Worm (Caenorhabditis elegans) whole organism, L4 larva: ENCODE data around the gene Y46G5A.38.

Source experiments
- F10B5.3 ChIP-seq: sonication (generic microtip); optimal IDR thresholded peaks from 2 replicates; lab custom pipeline; 2016; ENCODE audit warnings: mild to moderate bottlenecking, missing genetic modification characterization, missing compliant biosample characterization
- F37D6.2 ChIP-seq: sonication (generic microtip); optimal IDR thresholded peaks from 2 replicates; lab custom pipeline; 2016; ENCODE audit warnings: mild to moderate bottlenecking, missing genetic modification characterization, missing compliant biosample characterization
- F44E2.7 ChIP-seq: fragments of 200-800 bp; sonication (Bioruptor generic); IDR thresholded peaks from 2 replicates; pipeline ENCODE4 v2.1.2; 2022; ENCODE audit warnings: missing genetic modification characterization, missing compliant biosample characterization
- R02D3.7 ChIP-seq: fragments of 150-350 bp; sonication (generic microtip); optimal IDR thresholded peaks from 3 replicates; lab custom pipeline; 2014; ENCODE audit warnings: missing biosample characterization, missing genetic modification characterization
- T26A8.4 ChIP-seq: fragments of 200-800 bp; sonication (Bioruptor generic); IDR thresholded peaks from 2 replicates; pipeline ENCODE4 v1.3.6; 2022; ENCODE audit warnings: missing genetic modification characterization, missing compliant biosample characterization
- Y105C5A.15 ChIP-seq: fragments of 200-800 bp; sonication (Bioruptor generic); IDR thresholded peaks from 2 replicates; pipeline ENCODE4 v1.3.6; 2022; ENCODE audit warnings: missing genetic modification characterization, missing compliant biosample characterization
- Y48G9A.11 ChIP-seq: fragments of 200-800 bp; sonication (Bioruptor generic); IDR thresholded peaks from 2 replicates; pipeline ENCODE4 v1.3.6; 2022; ENCODE audit warnings: missing genetic modification reagents, missing genetic modification characterization, missing compliant biosample characterization
- Y5F2A.4 ChIP-seq: fragments of 200-800 bp; sonication (Bioruptor generic); optimal IDR thresholded peaks from 2 replicates; lab custom pipeline; 2018; ENCODE audit warnings: mild to moderate bottlenecking, missing genetic modification characterization, missing compliant biosample characterization
- Y75B8A.6 ChIP-seq: fragments of 200-800 bp; sonication (Bioruptor generic); IDR thresholded peaks from 2 replicates; pipeline ENCODE4 v1.3.6; 2022; ENCODE audit warnings: missing genetic modification reagents, missing genetic modification characterization, missing compliant biosample characterization
- aha-1 ChIP-seq: fragments of 150-350 bp; peaks from one replicate; lab custom pipeline; 2014; ENCODE audit warnings: missing biosample characterization, missing genetic modification characterization
- arid-1 ChIP-seq: fragments of 200-800 bp; sonication (Bioruptor generic); conservative IDR thresholded peaks from 2 replicates; pipeline ENCODE4 v1.3.6; 2022; ENCODE audit warnings: missing genetic modification reagents, missing genetic modification characterization, missing compliant biosample characterization
- ceh-62 ChIP-seq: sonication (generic microtip); optimal IDR thresholded peaks from 2 replicates; lab custom pipeline; 2017; ENCODE audit warnings: missing biosample characterization, missing genetic modification characterization
- ces-1 ChIP-seq: fragments of 150-350 bp; sonication (generic microtip); optimal IDR thresholded peaks from 4 replicates; lab custom pipeline; 2014; ENCODE audit warnings: missing biosample characterization, missing genetic modification reagents, missing genetic modification characterization
- dmd-9 ChIP-seq: fragments of 200-800 bp; sonication (Bioruptor generic); IDR thresholded peaks from 2 replicates; pipeline ENCODE4 v1.3.6; 2022; ENCODE audit warnings: missing genetic modification reagents, missing genetic modification characterization, missing compliant biosample characterization
- dpl-1 ChIP-seq: fragments of 150-350 bp; optimal IDR thresholded peaks from 2 replicates; lab custom pipeline; 2014; ENCODE audit warnings: missing biosample characterization, missing genetic modification reagents, missing genetic modification characterization
- egl-43 ChIP-seq: fragments of 200-800 bp; sonication (Bioruptor generic); IDR thresholded peaks from 2 replicates; pipeline ENCODE4 v1.3.6; 2022; ENCODE audit warnings: missing genetic modification reagents, missing genetic modification characterization, missing compliant biosample characterization
- gei-8 ChIP-seq: fragments of 200-800 bp; sonication (Bioruptor generic); optimal IDR thresholded peaks from 2 replicates; lab custom pipeline; 2018; ENCODE audit warnings: mild to moderate bottlenecking, missing genetic modification characterization, missing compliant biosample characterization
- hlh-11 ChIP-seq: fragments of 200-800 bp; sonication (Bioruptor generic); optimal IDR thresholded peaks from 2 replicates; lab custom pipeline; 2018; ENCODE audit warnings: mild to moderate bottlenecking, missing genetic modification characterization, missing compliant biosample characterization
- hlh-30 ChIP-seq: sonication (generic microtip); optimal IDR thresholded peaks from 2 replicates; lab custom pipeline; 2017; ENCODE audit warnings: antibody characterized with exemption, mild to moderate bottlenecking, missing genetic modification characterization, missing compliant biosample characterization; ENCODE audit not compliant: insufficient read depth
- jun-1 ChIP-seq: fragments of 150-350 bp; optimal IDR thresholded peaks from 2 replicates; lab custom pipeline; 2014; ENCODE audit warnings: missing biosample characterization, missing genetic modification reagents, missing genetic modification characterization
- lin-1 ChIP-seq: fragments of 200-800 bp; sonication (Bioruptor generic); IDR thresholded peaks from 2 replicates; pipeline ENCODE4 v1.3.6; 2022; ENCODE audit warnings: missing genetic modification reagents, missing genetic modification characterization, missing compliant biosample characterization
- lin-13 ChIP-seq: fragments of 150-350 bp; optimal IDR thresholded peaks from 2 replicates; lab custom pipeline; 2014; ENCODE audit warnings: missing biosample characterization, missing genetic modification reagents, missing genetic modification characterization
- lin-38 ChIP-seq: fragments of 200-800 bp; sonication (Bioruptor generic); IDR thresholded peaks from 2 replicates; pipeline ENCODE4 v1.3.6; 2022; ENCODE audit warnings: missing genetic modification reagents, missing genetic modification characterization, missing compliant biosample characterization
- lin-39 ChIP-seq: fragments of 150-350 bp; optimal IDR thresholded peaks from 2 replicates; lab custom pipeline; 2014; ENCODE audit warnings: missing biosample characterization, missing genetic modification reagents, missing genetic modification characterization
- lir-3 ChIP-seq: sonication (generic microtip); optimal IDR thresholded peaks from 2 replicates; lab custom pipeline; 2016; ENCODE audit warnings: mild to moderate bottlenecking, missing genetic modification characterization, missing compliant biosample characterization
- lsy-2 ChIP-seq, 2 experiments: fragments of 150-350 bp in 1 of 2; sonication (generic microtip) in 1 of 2; optimal IDR thresholded peaks; 2 replicates each; lab custom pipeline; 2014 to 2017; ENCODE audit warnings: missing biosample characterization in 2 of 2, missing genetic modification characterization in 2 of 2
- mes-2 ChIP-seq: sonication (generic microtip); optimal IDR thresholded peaks from 2 replicates; lab custom pipeline; 2016; ENCODE audit warnings: missing genotype, mild to moderate bottlenecking, missing genetic modification characterization, missing compliant biosample characterization; ENCODE audit not compliant: poor library complexity, severe bottlenecking
- mxl-2 ChIP-seq: fragments of 200-800 bp; sonication (Bioruptor generic); conservative IDR thresholded peaks from 2 replicates; pipeline ENCODE4 v1.3.6; 2022; ENCODE audit warnings: missing genetic modification reagents, missing genetic modification characterization, missing compliant biosample characterization
- mxl-3 ChIP-seq: fragments of 200-800 bp; sonication (Bioruptor generic); optimal IDR thresholded peaks from 2 replicates; lab custom pipeline; 2018; ENCODE audit warnings: mild to moderate bottlenecking, missing genetic modification characterization, missing compliant biosample characterization
- nhr-10 ChIP-seq: fragments of 150-350 bp; optimal IDR thresholded peaks from 2 replicates; lab custom pipeline; 2014; ENCODE audit warnings: missing biosample characterization, missing genetic modification characterization
- nhr-102 ChIP-seq: sonication (generic microtip); optimal IDR thresholded peaks from 2 replicates; lab custom pipeline; 2016; ENCODE audit warnings: mild to moderate bottlenecking, missing genetic modification characterization, moderate library complexity, missing compliant biosample characterization
- nhr-111 ChIP-seq: fragments of 200-800 bp; sonication (Bioruptor generic); optimal IDR thresholded peaks from 2 replicates; lab custom pipeline; 2018; ENCODE audit warnings: mild to moderate bottlenecking, missing genetic modification characterization, missing compliant biosample characterization
- nhr-42 ChIP-seq: fragments of 200-800 bp; sonication (Bioruptor generic); IDR thresholded peaks from 2 replicates; pipeline ENCODE4 v1.3.6; 2022; ENCODE audit warnings: missing genetic modification characterization, missing compliant biosample characterization
- nhr-48 ChIP-seq: sonication (generic microtip); optimal IDR thresholded peaks from 2 replicates; lab custom pipeline; 2016; ENCODE audit warnings: mild to moderate bottlenecking, missing genetic modification characterization, missing compliant biosample characterization
- nhr-77 ChIP-seq: fragments of 150-350 bp; optimal IDR thresholded peaks from 2 replicates; lab custom pipeline; 2014; ENCODE audit warnings: missing biosample characterization, missing genetic modification characterization
- php-3 ChIP-seq: fragments of 200-800 bp; sonication (Bioruptor generic); IDR thresholded peaks from 2 replicates; pipeline ENCODE4 v1.3.6; 2022; ENCODE audit warnings: missing genetic modification reagents, missing genetic modification characterization, missing compliant biosample characterization
- pqm-1 ChIP-seq: sonication (generic microtip); optimal IDR thresholded peaks from 2 replicates; lab custom pipeline; 2017; ENCODE audit warnings: missing biosample characterization, missing genetic modification characterization
- set-16 ChIP-seq: fragments of 200-800 bp; sonication (Bioruptor generic); IDR thresholded peaks from 2 replicates; pipeline ENCODE4 v1.3.6; 2022; ENCODE audit warnings: missing genetic modification reagents, missing genetic modification characterization, missing compliant biosample characterization
- snpc-1.2 ChIP-seq: fragments of 200-800 bp; sonication (Bioruptor generic); IDR thresholded peaks from 2 replicates; pipeline ENCODE4 v1.3.6; 2022; ENCODE audit warnings: missing genetic modification reagents, missing genetic modification characterization, missing compliant biosample characterization
- spr-1 ChIP-seq: sonication (generic microtip); optimal IDR thresholded peaks from 2 replicates; lab custom pipeline; 2016; ENCODE audit warnings: mild to moderate bottlenecking, missing genetic modification characterization, missing compliant biosample characterization
- tag-97 ChIP-seq: fragments of 200-800 bp; sonication (Bioruptor generic); IDR thresholded peaks from 2 replicates; pipeline ENCODE4 v1.3.6; 2022; ENCODE audit warnings: missing genetic modification characterization, missing compliant biosample characterization
- zfp-2 ChIP-seq: sonication (generic microtip); optimal IDR thresholded peaks from 2 replicates; lab custom pipeline; 2016; ENCODE audit warnings: mild to moderate bottlenecking, missing genetic modification characterization, missing compliant biosample characterization
- zfp-3 ChIP-seq: fragments of 200-800 bp; sonication (Bioruptor generic); conservative IDR thresholded peaks from 2 replicates; pipeline ENCODE4 v1.3.6; 2022; ENCODE audit warnings: missing genetic modification reagents, missing genetic modification characterization, missing compliant biosample characterization
- zip-2 ChIP-seq: fragments of 150-350 bp; optimal IDR thresholded peaks from 2 replicates; lab custom pipeline; 2014; ENCODE audit warnings: missing biosample characterization, missing genetic modification characterization
- ztf-7 ChIP-seq: fragments of 150-350 bp; optimal IDR thresholded peaks from 2 replicates; lab custom pipeline; 2014; ENCODE audit warnings: missing biosample characterization, missing genetic modification characterization

Gene Y46G5A.38

ce11 chrII:12787831-12788248 lies 39.0 kb upstream of the Y46G5A.38 start, which contains the start of gene alkb-7 (continued):
- peak; percentile 56; the same call in 1 of the 2 replicates for TF ChIP-seq snpc-1.2 (GFP tag; lab: Robert Waterston, UW)
- peak; percentile 20 for TF ChIP-seq nhr-10 (tag; lab: Kevin White, UChicago)
- no peak for TF ChIP-seq mes-2 (tag; lab: Kevin White, UChicago)
- TF ChIP-seq gei-8 = peak; percentile 47
- no peak for TF ChIP-seq zfp-2
- no peak for TF ChIP-seq Y75B8A.6
- TF ChIP-seq Y5F2A.4 (GFP tag; lab: Kevin White, UChicago) = no peak
- TF ChIP-seq ztf-7 = no peak
- no peak for TF ChIP-seq jun-1 (tag; lab: Kevin White, UChicago)
- 0 out of 2 replicates have a peak, but pooled peaks have one; percentile 25 for TF ChIP-seq Y105C5A.15
- TF ChIP-seq zip-2 (tag; lab: Kevin White, UChicago) = no peak
- no peak for TF ChIP-seq lin-13 (GFP tag; lab: Kevin White, UChicago)
- peak; percentile 42 for TF ChIP-seq nhr-48 (tag; lab: Kevin White, UChicago)
- TF ChIP-seq lin-1 (GFP tag; lab: Robert Waterston, UW) = no peak

- TF ChIP-seq php-3 (no peak), Y75B8A.6 (no peak), mxl-2 (GFP tag; lab: Robert Waterston, UW) (no peak), F37D6.2 (tag; lab: Kevin White, UChicago) (no peak), T26A8.4 (GFP tag; lab: Robert Waterston, UW) (peak; percentile 35; the same call in 1 of the 2 replicates), F10B5.3 (tag; lab: Kevin White, UChicago) (no peak), nhr-77 (tag; lab: Kevin White, UChicago) (no peak), spr-1 (tag; lab: Kevin White, UChicago) (no peak), egl-43 (GFP tag; lab: Robert Waterston, UW) (peak; percentile 27; the same call in 1 of the 2 replicates), zfp-2 (no peak), ces-1 (GFP tag; lab: Kevin White, UChicago) (no peak), gei-8 (no peak), nhr-102 (tag; lab: Kevin White, UChicago) (no peak), hlh-30 (tag; lab: Kevin White, UChicago) (no peak), aha-1 (peak; percentile 12), ceh-62 (no peak)
Measured at ce11 chrII:12789497-12789896, 37.4 kb upstream of the Y46G5A.38 start.

ce11 chrII:12790392-12790791 lies 36.5 kb upstream of the Y46G5A.38 start:
- TF ChIP-seq tag-97 (GFP tag; lab: Robert Waterston, UW) = no peak
- no peak for TF ChIP-seq R02D3.7
- no peak for TF ChIP-seq lin-39 (tag; lab: Kevin White, UChicago)
- TF ChIP-seq lsy-2 (tag; optimal IDR thresholded peaks at IDR 0.05; lab: Kevin White, UChicago) = no peak
- TF ChIP-seq nhr-111 (GFP tag; lab: Kevin White, UChicago) = no peak
- no peak for TF ChIP-seq F44E2.7 (GFP tag; lab: Robert Waterston, UW)
- TF ChIP-seq Y48G9A.11 (GFP tag; lab: Robert Waterston, UW) = no peak
- TF ChIP-seq lir-3 (tag; lab: Kevin White, UChicago) = no peak
- TF ChIP-seq nhr-42 (GFP tag; lab: Robert Waterston, UW) = no peak
- TF ChIP-seq zip-2 (tag; lab: Kevin White, UChicago) = no peak
- TF ChIP-seq egl-43 (GFP tag; lab: Robert Waterston, UW) = no peak
- no peak for TF ChIP-seq Y75B8A.6
- no peak for TF ChIP-seq dpl-1 (GFP tag; lab: Kevin White, UChicago)
- no peak for TF ChIP-seq gei-8

- TF ChIP-seq Y5F2A.4 (GFP tag; lab: Kevin White, UChicago) = peak; percentile 18
- peak; percentile 87 for TF ChIP-seq aha-1
- TF ChIP-seq T26A8.4 (GFP tag; lab: Robert Waterston, UW) = peak; percentile 71; the same call in 1 of the 2 replicates
- peak; percentile 55; the same call in 1 of the 2 replicates for TF ChIP-seq snpc-1.2 (GFP tag; lab: Robert Waterston, UW)
- TF ChIP-seq mxl-3 (GFP tag; lab: Kevin White, UChicago) = no peak
- TF ChIP-seq arid-1 = no peak
- no peak for TF ChIP-seq hlh-11 (tag; lab: Kevin White, UChicago)
- peak; percentile 55 for TF ChIP-seq Y48G9A.11 (GFP tag; lab: Robert Waterston, UW)
- TF ChIP-seq dmd-9 (GFP tag; lab: Robert Waterston, UW) = 0 out of 2 replicates have a peak, but pooled peaks have one; percentile 23
- no peak for TF ChIP-seq nhr-102 (tag; lab: Kevin White, UChicago)
- no peak for TF ChIP-seq pqm-1 (tag; lab: Kevin White, UChicago)
- TF ChIP-seq php-3 = peak; percentile 56; the same call in 1 of the 2 replicates
- TF ChIP-seq zfp-3 (GFP tag; lab: Robert Waterston, UW) = peak; percentile 32; the same call in 1 of the 2 replicates
- TF ChIP-seq nhr-48 (tag; lab: Kevin White, UChicago) = no peak
- TF ChIP-seq lin-38 (GFP tag; lab: Robert Waterston, UW) = peak; percentile 41
- TF ChIP-seq zfp-2 = no peak
- TF ChIP-seq set-16 (GFP tag; lab: Robert Waterston, UW) = 0 out of 2 replicates have a peak, but pooled peaks have one; percentile 11
Measured at ce11 chrII:12795188-12795587, 31.7 kb upstream of the Y46G5A.38 start.
